Fruit fly (Drosophila melanogaster) whole organism, embryonic: Measurements from ENCODE around the gene CG14153.
A peak's percentile ranks its signal among the peaks of the same experiment; 100 is the strongest.

Source experiments
- Abd-B ChIP-seq: fragments of 200-800 bp; sonication (Bioruptor generic); optimal IDR thresholded peaks from 2 replicates; lab custom pipeline; 2018; ENCODE audit warnings: missing biosample characterization, mild to moderate bottlenecking, missing genetic modification characterization, moderate library complexity
- Bdp1 ChIP-seq: fragments of 200-800 bp; sonication (Bioruptor generic); optimal IDR thresholded peaks from 3 replicates; lab custom pipeline; 2016; ENCODE audit warnings: missing biosample characterization, missing genetic modification characterization
- CG10462 ChIP-seq: fragments of 200-800 bp; sonication (Bioruptor generic); optimal IDR thresholded peaks from 2 replicates; lab custom pipeline; 2016; ENCODE audit warnings: missing biosample characterization, missing genetic modification characterization
- CG10959 ChIP-seq: fragments of 200-800 bp; sonication (Bioruptor generic); IDR thresholded peaks from 2 replicates; pipeline ENCODE4 v1.3.6; 2022; ENCODE audit warnings: missing biosample characterization, missing genetic modification characterization
- CG11093 ChIP-seq: fragments of 200-800 bp; sonication (Bioruptor generic); IDR thresholded peaks from 3 replicates; pipeline ENCODE4 v1.3.6; 2022; ENCODE audit warnings: missing biosample characterization, missing genetic modification characterization
- CG12155 ChIP-seq: fragments of 200-800 bp; sonication (Bioruptor generic); optimal IDR thresholded peaks from 3 replicates; lab custom pipeline; 2016; ENCODE audit warnings: missing biosample characterization, missing genetic modification characterization
- CG12219 ChIP-seq: fragments of 200-800 bp; sonication (Bioruptor generic); optimal IDR thresholded peaks from 3 replicates; lab custom pipeline; 2018; ENCODE audit warnings: missing biosample characterization, mild to moderate bottlenecking, missing genetic modification characterization
- CG12299 ChIP-seq: fragments of 200-800 bp; sonication (Bioruptor generic); optimal IDR thresholded peaks from 2 replicates; lab custom pipeline; 2018; ENCODE audit warnings: missing biosample characterization, mild to moderate bottlenecking, missing genetic modification characterization
- CG12769 ChIP-seq: fragments of 200-800 bp; sonication (Bioruptor generic); optimal IDR thresholded peaks from 2 replicates; lab custom pipeline; 2019; ENCODE audit warnings: missing biosample characterization, mild to moderate bottlenecking, missing genetic modification characterization, moderate library complexity
- CG14014 ChIP-seq: fragments of 200-800 bp; sonication (Bioruptor generic); IDR thresholded peaks from 2 replicates; pipeline ENCODE4 v1.3.6; 2022; ENCODE audit warnings: missing biosample characterization, missing genetic modification characterization
- CG14710 ChIP-seq: fragments of 200-800 bp; sonication (Bioruptor generic); optimal IDR thresholded peaks from 3 replicates; lab custom pipeline; 2019; ENCODE audit warnings: missing biosample characterization, mild to moderate bottlenecking, missing genetic modification characterization, moderate library complexity
- CG14965 ChIP-seq: fragments of 200-800 bp; sonication (Bioruptor generic); optimal IDR thresholded peaks from 2 replicates; lab custom pipeline; 2016; ENCODE audit warnings: missing biosample characterization, missing genetic modification characterization, borderline replicate concordance
- CG16813 ChIP-seq: fragments of 200-800 bp; sonication (Bioruptor generic); IDR thresholded peaks from 3 replicates; pipeline ENCODE4 v1.3.6; 2022; ENCODE audit warnings: missing biosample characterization, missing genetic modification characterization; ENCODE audit not compliant: partially characterized antibody
- CG17359 ChIP-seq: fragments of 200-800 bp; sonication (Bioruptor generic); optimal IDR thresholded peaks from 3 replicates; lab custom pipeline; 2018; ENCODE audit warnings: missing biosample characterization, mild to moderate bottlenecking, missing genetic modification characterization, moderate library complexity
- CG17568 ChIP-seq: fragments of 200-800 bp; sonication (Bioruptor generic); optimal IDR thresholded peaks from 2 replicates; lab custom pipeline; 2018; ENCODE audit warnings: missing biosample characterization, mild to moderate bottlenecking, missing genetic modification characterization, moderate library complexity
- CG33213 ChIP-seq: fragments of 200-800 bp; sonication (Bioruptor generic); optimal IDR thresholded peaks from 3 replicates; lab custom pipeline; 2016; ENCODE audit warnings: missing biosample characterization, missing genetic modification characterization
- CG34376 ChIP-seq: fragments of 200-800 bp; sonication (Bioruptor generic); optimal IDR thresholded peaks from 2 replicates; lab custom pipeline; 2018; ENCODE audit warnings: missing biosample characterization, mild to moderate bottlenecking, missing genetic modification characterization
- CG3726 ChIP-seq: fragments of 200-800 bp; sonication (Bioruptor generic); IDR thresholded peaks from 3 replicates; pipeline ENCODE4, ENCODE4 v1.3.6; 2022; ENCODE audit warnings: missing biosample characterization, missing genetic modification characterization
- CG4404 ChIP-seq: fragments of 200-800 bp; sonication (Bioruptor generic); IDR thresholded peaks from 2 replicates; pipeline ENCODE4 v1.3.6; 2022; ENCODE audit warnings: missing biosample characterization, missing genetic modification characterization
- CG6683 ChIP-seq: fragments of 200-800 bp; sonication (Bioruptor generic); optimal IDR thresholded peaks from 2 replicates; lab custom pipeline; 2017; ENCODE audit warnings: missing biosample characterization, mild to moderate bottlenecking, missing genetic modification characterization, missing genetic modification reagents
- CG6689 ChIP-seq: fragments of 200-800 bp; sonication (Bioruptor generic); IDR thresholded peaks from 2 replicates; pipeline ENCODE4 v1.3.6; 2022; ENCODE audit warnings: missing biosample characterization, missing genetic modification characterization
- CG6791 ChIP-seq: fragments of 200-800 bp; sonication (Bioruptor generic); IDR thresholded peaks from 3 replicates; pipeline ENCODE4 v1.3.6; 2022; ENCODE audit warnings: missing biosample characterization, missing genetic modification characterization; ENCODE audit not compliant: partially characterized antibody
- CG8388 ChIP-seq: fragments of 200-800 bp; sonication (Bioruptor generic); optimal IDR thresholded peaks from 2 replicates; lab custom pipeline; 2019; ENCODE audit warnings: missing biosample characterization, mild to moderate bottlenecking, missing genetic modification characterization, moderate library complexity
- CG9876 ChIP-seq: fragments of 200-800 bp; sonication (Bioruptor generic); optimal IDR thresholded peaks from 2 replicates; lab custom pipeline; 2016; ENCODE audit warnings: missing biosample characterization, missing genetic modification characterization
- CG9932 ChIP-seq: fragments of 200-800 bp; sonication (Bioruptor generic); IDR thresholded peaks from 2 replicates; pipeline ENCODE4 v1.3.6; 2022; ENCODE audit warnings: missing biosample characterization, missing genetic modification characterization
- Gsc ChIP-seq: fragments of 200-800 bp; sonication (Bioruptor generic); IDR thresholded peaks from 2 replicates; pipeline ENCODE4 v1.3.6; 2022; ENCODE audit warnings: missing biosample characterization, missing genetic modification characterization
- HLHmδ ChIP-seq: fragments of 200-800 bp; sonication (Bioruptor generic); optimal IDR thresholded peaks from 2 replicates; lab custom pipeline; 2018; ENCODE audit warnings: missing biosample characterization, mild to moderate bottlenecking, missing genetic modification characterization, moderate library complexity
- Hr51 ChIP-seq, 2 experiments: fragments of 200-800 bp; sonication (Bioruptor generic); optimal IDR thresholded peaks; 2 replicates in 1 of 2; 3 replicates in 1 of 2; lab custom pipeline; 2016 to 2018; ENCODE audit warnings: missing biosample characterization in 2 of 2, missing genetic modification characterization in 2 of 2, mild to moderate bottlenecking in 1 of 2, moderate library complexity in 1 of 2
- Hr78 ChIP-seq, 2 experiments: fragments of 200-800 bp in 1 of 2; fragments of >200 bp in 1 of 2; sonication (Bioruptor generic) in 1 of 2; optimal IDR thresholded peaks; 2 replicates each; lab custom pipeline; 2017 to 2019; ENCODE audit warnings: missing biosample characterization in 2 of 2, missing genetic modification characterization in 2 of 2, mild to moderate bottlenecking in 1 of 2, moderate library complexity in 1 of 2
- Hsf ChIP-seq: fragments of 200-800 bp; sonication (Bioruptor generic); optimal IDR thresholded peaks from 3 replicates; lab custom pipeline; 2016; ENCODE audit warnings: missing biosample characterization, missing genetic modification characterization
- Lpt ChIP-seq: fragments of >200 bp; optimal IDR thresholded peaks from 2 replicates; lab custom pipeline; 2018; ENCODE audit warnings: missing biosample characterization, missing genetic modification characterization
- Med ChIP-seq: fragments of 200-800 bp; sonication (Bioruptor generic); peaks from one replicate; lab custom pipeline; 2016; ENCODE audit warnings: missing biosample characterization, missing genetic modification characterization, mild to moderate bottlenecking, inconsistent platforms, moderate library complexity
- Meics ChIP-seq: fragments of 200-800 bp; sonication (Bioruptor generic); optimal IDR thresholded peaks from 2 replicates; lab custom pipeline; 2017; ENCODE audit warnings: missing biosample characterization, mild to moderate bottlenecking, missing genetic modification characterization
- Sox102F ChIP-seq: fragments of 200-800 bp; sonication (Bioruptor generic); optimal IDR thresholded peaks from 2 replicates; lab custom pipeline; 2018; ENCODE audit warnings: missing biosample characterization, mild to moderate bottlenecking, missing genetic modification characterization, moderate library complexity
- ase ChIP-seq: fragments of 200-800 bp; sonication (Bioruptor generic); IDR thresholded peaks from 3 replicates; pipeline ENCODE4 v1.3.6; 2022; ENCODE audit warnings: missing biosample characterization, missing genetic modification characterization
- az2 ChIP-seq: fragments of 200-800 bp; sonication (Bioruptor generic); optimal IDR thresholded peaks from 3 replicates; lab custom pipeline; 2016; ENCODE audit warnings: missing biosample characterization, missing genetic modification characterization
- cad ChIP-seq: fragments of >200 bp; optimal IDR thresholded peaks from 2 replicates; lab custom pipeline; 2017; ENCODE audit warnings: missing biosample characterization, missing genetic modification characterization
- cato ChIP-seq: fragments of 200-800 bp; sonication (Bioruptor generic); optimal IDR thresholded peaks from 2 replicates; lab custom pipeline; 2016; ENCODE audit warnings: missing biosample characterization, missing genetic modification characterization, borderline replicate concordance
- dmrt11E ChIP-seq: fragments of 200-800 bp; sonication (Bioruptor generic); optimal IDR thresholded peaks from 3 replicates; lab custom pipeline; 2018; ENCODE audit warnings: missing biosample characterization, mild to moderate bottlenecking, missing genetic modification characterization, moderate library complexity
- fd102C ChIP-seq: fragments of 200-800 bp; sonication (Bioruptor generic); optimal IDR thresholded peaks from 2 replicates; lab custom pipeline; 2018; ENCODE audit warnings: missing biosample characterization, mild to moderate bottlenecking, missing genetic modification characterization, moderate library complexity
- fru ChIP-seq: fragments of >200 bp; optimal IDR thresholded peaks from 2 replicates; lab custom pipeline; 2017
- gro ChIP-seq: fragments of 200-800 bp; sonication (Bioruptor generic); optimal IDR thresholded peaks from 2 replicates; lab custom pipeline; 2016; ENCODE audit warnings: missing biosample characterization, missing genetic modification characterization
- ken ChIP-seq: fragments of 200-800 bp; sonication (Bioruptor generic); IDR thresholded peaks from 3 replicates; pipeline ENCODE4 v1.3.6; 2022; ENCODE audit warnings: missing biosample characterization, missing genetic modification characterization
- pita ChIP-seq: fragments of 200-800 bp; sonication (Bioruptor generic); optimal IDR thresholded peaks from 2 replicates; lab custom pipeline; 2017; ENCODE audit warnings: missing biosample characterization, mild to moderate bottlenecking, missing genetic modification characterization
- pzg ChIP-seq: fragments of 200-800 bp; sonication (Bioruptor generic); optimal IDR thresholded peaks from 3 replicates; lab custom pipeline; 2018; ENCODE audit warnings: missing biosample characterization, mild to moderate bottlenecking, missing genetic modification characterization, moderate library complexity
- ro ChIP-seq: fragments of 200-800 bp; sonication (Bioruptor generic); IDR thresholded peaks from 2 replicates; pipeline ENCODE4 v1.3.6; 2022; ENCODE audit warnings: missing biosample characterization, missing genetic modification characterization
- sim ChIP-seq: fragments of 200-800 bp; sonication (Bioruptor generic); IDR thresholded peaks from 2 replicates; pipeline ENCODE4 v1.3.6; 2022; ENCODE audit warnings: missing biosample characterization, missing genetic modification characterization
- sisA ChIP-seq: fragments of 200-800 bp; sonication (Bioruptor generic); IDR thresholded peaks from 2 replicates; pipeline ENCODE4 v1.3.6; 2022; ENCODE audit warnings: missing biosample characterization, missing genetic modification characterization
- stwl ChIP-seq: fragments of 200-800 bp; sonication (Bioruptor generic); optimal IDR thresholded peaks from 3 replicates; lab custom pipeline; 2018; ENCODE audit warnings: missing biosample characterization, mild to moderate bottlenecking, missing genetic modification characterization, moderate library complexity
- tll ChIP-seq, 2 experiments: fragments of 200-800 bp in 1 of 2; fragments of >200 bp in 1 of 2; sonication (Bioruptor generic) in 1 of 2; optimal IDR thresholded peaks; 2 replicates each; lab custom pipeline; 2017 to 2019; ENCODE audit warnings: missing biosample characterization in 2 of 2, missing genetic modification characterization in 2 of 2, mild to moderate bottlenecking in 1 of 2, moderate library complexity in 1 of 2
- tna ChIP-seq: fragments of 200-800 bp; sonication (Bioruptor generic); IDR thresholded peaks from 2 replicates; pipeline ENCODE4 v1.3.6; 2022; ENCODE audit warnings: missing biosample characterization, missing genetic modification characterization; ENCODE audit not compliant: partially characterized antibody
- yki ChIP-seq: fragments of >200 bp; optimal IDR thresholded peaks from 3 replicates; lab custom pipeline; 2018

The CG14153 gene

DNA sequence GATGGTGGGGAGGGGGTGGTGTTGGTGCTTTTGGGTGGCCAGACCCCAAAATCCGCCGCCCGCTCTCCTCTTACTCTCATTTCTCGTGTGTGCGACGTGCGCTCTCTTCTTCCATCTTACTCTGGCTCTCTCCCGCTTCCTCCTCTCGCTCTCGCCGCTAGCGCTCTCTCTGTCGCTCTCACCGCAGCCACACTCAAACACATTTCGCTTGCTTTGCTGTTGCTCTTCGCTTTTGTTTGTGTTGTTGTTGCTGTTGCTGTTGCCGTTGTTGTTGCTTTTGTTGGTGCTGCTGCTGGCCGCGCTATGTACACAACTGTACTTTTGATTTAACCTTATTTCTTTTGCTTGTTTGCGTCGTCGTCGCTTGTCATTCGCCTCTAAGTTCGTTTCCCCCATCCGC is 38.5 kb downstream of the CG14153 start (continued):
- TF ChIP-seq CG9932 (peak; percentile 32; the same call in 1 of the 2 replicates), CG10462 (GFP tag; lab: Kevin White, UChicago) (no peak), Med (GFP tag; lab: Kevin White, UChicago) (peak; percentile 84), CG14014 (GFP tag; lab: Robert Waterston, UW) (0 out of 2 replicates have a peak, but pooled peaks have one; percentile 12), CG10959 (GFP tag; lab: Robert Waterston, UW) (no peak), HLHmδ (GFP tag; lab: Kevin White, UChicago) (peak; percentile 0), ase (GFP tag; lab: Robert Waterston, UW) (no peak), CG3726 (GFP tag; lab: Robert Waterston, UW) (no peak), CG14965 (GFP tag; lab: Kevin White, UChicago) (no peak), CG17359 (tag; lab: Kevin White, UChicago) (no peak), fru (no peak), CG8388 (GFP tag; lab: Kevin White, UChicago) (no peak), CG9876 (GFP tag; lab: Kevin White, UChicago) (no peak), CG33213 (GFP tag; lab: Kevin White, UChicago) (no peak), CG12155 (GFP tag; lab: Kevin White, UChicago) (no peak), CG12769 (tag; lab: Kevin White, UChicago) (no peak), az2 (no peak), Hr78 (GFP tag; optimal IDR thresholded peaks at IDR 0.05; lab: Kevin White, UChicago) (no peak), CG12299 (tag; lab: Kevin White, UChicago) (no peak), CG16813 (GFP tag; lab: Robert Waterston, UW) (no peak), ken (GFP tag; lab: Robert Waterston, UW) (no peak), Meics (GFP tag; lab: Kevin White, UChicago) (peak; percentile 25), CG6689 (no peak), sisA (GFP tag; lab: Robert Waterston, UW) (no peak), ro (GFP tag; lab: Robert Waterston, UW) (no peak), tll (GFP tag; optimal IDR thresholded peaks at IDR 0.05; lab: Kevin White, UChicago) (no peak), CG14710 (no peak), CG12219 (GFP tag; lab: Kevin White, UChicago) (no peak), CG6791 (GFP tag; lab: Robert Waterston, UW) (no peak), Hsf (no peak), Hr51 (GFP tag; optimal IDR thresholded peaks at IDR 0.05; lab: Kevin White, UChicago) (no peak), CG34376 (GFP tag; lab: Kevin White, UChicago) (no peak), tna (GFP tag; lab: Robert Waterston, UW) (no peak), CG17568 (GFP tag; lab: Kevin White, UChicago) (no peak), cad (GFP tag; lab: Kevin White, UChicago) (no peak), Gsc (GFP tag; lab: Robert Waterston, UW) (no peak), CG4404 (GFP tag; lab: Robert Waterston, UW) (no peak), fd102C (GFP tag; lab: Kevin White, UChicago) (no peak), stwl (tag; lab: Kevin White, UChicago) (no peak), Lpt (GFP tag; lab: Kevin White, UChicago) (no peak), gro (GFP tag; lab: Kevin White, UChicago) (no peak), yki (peak; percentile 90), Bdp1 (GFP tag; lab: Kevin White, UChicago) (no peak), dmrt11E (no peak), cato (GFP tag; lab: Kevin White, UChicago) (no peak), sim (no peak), Sox102F (no peak), pzg (GFP tag; lab: Kevin White, UChicago) (no peak), CG6683 (GFP tag; lab: Kevin White, UChicago) (no peak), Abd-B (GFP tag; lab: Kevin White, UChicago) (no peak), pita (GFP tag; lab: Kevin White, UChicago) (no peak), CG11093 (GFP tag; lab: Robert Waterston, UW) (no peak)
